Fruit fly (Drosophila melanogaster) whole organism, wandering third instar larva: ENCODE data around the gene Prosalpha6T.

Experiments used
- CrebA ChIP-seq: fragments of 200-800 bp; sonication (Bioruptor generic); optimal IDR thresholded peaks from 2 replicates; lab custom pipeline; 2016; ENCODE audit warnings: missing biosample characterization, mild to moderate bottlenecking, missing genetic modification characterization, borderline replicate concordance
- Hr83 ChIP-seq: fragments of 200-300 bp; sonication (Bioruptor generic); optimal IDR thresholded peaks from 2 replicates; lab custom pipeline; 2016; ENCODE audit warnings: missing biosample characterization, mild to moderate bottlenecking, missing genetic modification characterization, moderate library complexity; ENCODE audit not compliant: poor library complexity, severe bottlenecking
- Jra ChIP-seq: sonication (Bioruptor generic); optimal IDR thresholded peaks from 2 replicates; lab custom pipeline; 2016; ENCODE audit warnings: missing biosample characterization, missing genetic modification characterization
- Myc ChIP-seq: fragments of >200 bp; optimal IDR thresholded peaks from 2 replicates; lab custom pipeline; 2017
- br ChIP-seq: fragments of 200-800 bp; sonication (Bioruptor generic); optimal IDR thresholded peaks from 2 replicates; lab custom pipeline; 2016; ENCODE audit warnings: missing biosample characterization, missing genetic modification characterization
- h ChIP-seq: fragments of 200-800 bp; sonication (Bioruptor generic); optimal IDR thresholded peaks from 3 replicates; lab custom pipeline; 2016; ENCODE audit warnings: missing biosample characterization, mild to moderate bottlenecking, missing genetic modification characterization
- lola ChIP-seq: fragments of >200 bp; optimal IDR thresholded peaks from 2 replicates; lab custom pipeline; 2017; ENCODE audit warnings: missing biosample characterization, missing genetic modification characterization
- woc ChIP-seq: sonication (Bioruptor generic); optimal IDR thresholded peaks from 2 replicates; lab custom pipeline; 2016; ENCODE audit warnings: missing biosample characterization, mild to moderate bottlenecking, missing genetic modification characterization

dm6 chr2L:13191052-13191678 is 40.7 kb upstream of the Prosalpha6T start:
- TF ChIP-seq Jra (GFP tag; lab: Kevin White, UChicago) (no peak), h (GFP tag; lab: Kevin White, UChicago) (no peak), Myc (lab: Kevin White, UChicago) (no peak), woc (GFP tag; lab: Kevin White, UChicago) (no peak), lola (GFP tag; lab: Kevin White, UChicago) (no peak), CrebA (GFP tag; lab: Kevin White, UChicago) (no peak), Hr83 (GFP tag; lab: Kevin White, UChicago) (no peak), br (GFP tag; lab: Kevin White, UChicago) (no peak)
